Worm (Caenorhabditis elegans): ENCODE data around the gene fbxb-75.

- TF ChIP-seq pes-1 (GFP tag; IDR thresholded peaks at IDR 0.05) (no peak), hmbx-1 (tag; optimal IDR thresholded peaks at IDR 0.05) (no peak), tra-4 (tag; optimal IDR thresholded peaks at IDR 0.05) (no peak), hmg-4 (GFP tag; optimal IDR thresholded peaks at IDR 0.05) (no peak), tbx-37 (GFP tag; conservative IDR thresholded peaks at IDR 0.05) (no peak), ama-1 (optimal IDR thresholded peaks at IDR 0.05) (no peak)
Observed at ce11 chrIV:4422029-4422428, 18.9 kb downstream of the fbxb-75 start, which contains the start of gene clec-175.

Data from whole organism, early embryonic.